Fruit fly (Drosophila melanogaster): ENCODE data around the gene CG12483.

CG12483 gene

dm6 chr3L:94062-94461, 4.1 kb downstream of the CG12483 start (continued):
- TF ChIP-seq CG3838 (GFP tag; optimal IDR thresholded peaks at IDR 0.05), result no peak
- no peak for TF ChIP-seq CG8290 (GFP tag; optimal IDR thresholded peaks at IDR 0.05)
- no peak for TF ChIP-seq CG8290 (tag; optimal IDR thresholded peaks at IDR 0.05)
- no peak for TF ChIP-seq HLHmδ (GFP tag; optimal IDR thresholded peaks at IDR 0.05)
- peak; percentile 63 for TF ChIP-seq vvl (GFP tag; IDR thresholded peaks at IDR 0.05)
- no peak for TF ChIP-seq CG11456 (GFP tag; IDR thresholded peaks at IDR 0.05)
- TF ChIP-seq CG10431 (GFP tag; optimal IDR thresholded peaks at IDR 0.05), result no peak
- TF ChIP-seq tgo (GFP tag; IDR thresholded peaks at IDR 0.05), result peak; percentile 57; the same call in 1 of the 3 replicates
- 0 out of 2 replicates have a peak, but pooled peaks have one; percentile 8 for TF ChIP-seq ap (GFP tag; IDR thresholded peaks at IDR 0.05)
- TF ChIP-seq dysf (GFP tag; IDR thresholded peaks at IDR 0.05), result peak; percentile 71; the same call in 2 of the 3 replicates
- peak; percentile 31 for TF ChIP-seq CG2712 (tag; optimal IDR thresholded peaks at IDR 0.05)
- peak; percentile 68 for TF ChIP-seq CG18599 (GFP tag; optimal IDR thresholded peaks at IDR 0.05)
- TF ChIP-seq unpg (GFP tag; optimal IDR thresholded peaks at IDR 0.05), result no peak
- no peak for TF ChIP-seq CG12219 (GFP tag; optimal IDR thresholded peaks at IDR 0.05)
- TF ChIP-seq CG6254 (GFP tag; optimal IDR thresholded peaks at IDR 0.05), result no peak
- TF ChIP-seq ATbp (GFP tag; optimal IDR thresholded peaks at IDR 0.05), result no peak
- TF ChIP-seq Dbx (GFP tag; IDR thresholded peaks at IDR 0.05), result 0 out of 3 replicates have a peak, but pooled peaks have one; percentile 21
- TF ChIP-seq CG30020 (tag; optimal IDR thresholded peaks at IDR 0.05), result no peak
- no peak for TF ChIP-seq HLH3B (GFP tag; IDR thresholded peaks at IDR 0.05)
- TF ChIP-seq CG18619 (GFP tag; optimal IDR thresholded peaks at IDR 0.05), result no peak
- TF ChIP-seq Gug (GFP tag; IDR thresholded peaks at IDR 0.05), result peak; percentile 50; the same call in 2 of the 4 replicates
- no peak for TF ChIP-seq disco-r (GFP tag; optimal IDR thresholded peaks at IDR 0.05)
- no peak for TF ChIP-seq abd-A (tag; optimal IDR thresholded peaks at IDR 0.05)
- TF ChIP-seq btn (GFP tag; optimal IDR thresholded peaks at IDR 0.05), result no peak
- no peak for TF ChIP-seq CTCF (GFP tag; optimal IDR thresholded peaks at IDR 0.05)
- no peak for TF ChIP-seq dati (GFP tag; IDR thresholded peaks at IDR 0.05)
- no peak for TF ChIP-seq CG10366 (GFP tag; IDR thresholded peaks at IDR 0.05)
- TF ChIP-seq hkb (optimal IDR thresholded peaks at IDR 0.05), result no peak
- TF ChIP-seq hkb (GFP tag; IDR thresholded peaks at IDR 0.05), result peak; percentile 57
- TF ChIP-seq GATAe (GFP tag; conservative IDR thresholded peaks at IDR 0.05), result no peak
- no peak for TF ChIP-seq CG14860 (GFP tag; IDR thresholded peaks at IDR 0.05; ENCODE audit: partially characterized antibody)
- no peak for TF ChIP-seq CG6813 (GFP tag; optimal IDR thresholded peaks at IDR 0.05)
- no peak for TF ChIP-seq tup (GFP tag; optimal IDR thresholded peaks at IDR 0.05)
- TF ChIP-seq ftz-f1 (GFP tag; optimal IDR thresholded peaks at IDR 0.05), result no peak
- TF ChIP-seq phol (tag; optimal IDR thresholded peaks at IDR 0.05), result peak; percentile 5
- TF ChIP-seq run (tag; optimal IDR thresholded peaks at IDR 0.05), result no peak
- TF ChIP-seq CG10147 (GFP tag; optimal IDR thresholded peaks at IDR 0.05), result no peak
- no peak for TF ChIP-seq fru (optimal IDR thresholded peaks at IDR 0.05)
- peak; percentile 39 for TF ChIP-seq grau (tag; optimal IDR thresholded peaks at IDR 0.05)
- no peak for TF ChIP-seq CG6765 (GFP tag; optimal IDR thresholded peaks at IDR 0.05)
- TF ChIP-seq CG10543 (GFP tag; optimal IDR thresholded peaks at IDR 0.05), result no peak
- TF ChIP-seq CG4424 (GFP tag; optimal IDR thresholded peaks at IDR 0.05), result no peak
- TF ChIP-seq CG7839 (tag; optimal IDR thresholded peaks at IDR 0.05), result peak; percentile 36
- TF ChIP-seq CG14050 (GFP tag; IDR thresholded peaks at IDR 0.05), result no peak
- TF ChIP-seq sim (GFP tag; IDR thresholded peaks at IDR 0.05), result no peak
- TF ChIP-seq CG1529 (GFP tag; optimal IDR thresholded peaks at IDR 0.05), result no peak
- no peak for TF ChIP-seq h (optimal IDR thresholded peaks at IDR 0.05)
- TF ChIP-seq CG8388 (GFP tag; optimal IDR thresholded peaks at IDR 0.05), result no peak
- peak; percentile 60 for TF ChIP-seq CG6689 (GFP tag; IDR thresholded peaks at IDR 0.05)
- TF ChIP-seq H2.0 (GFP tag; IDR thresholded peaks at IDR 0.05), result no peak
- no peak for TF ChIP-seq lbe (GFP tag; optimal IDR thresholded peaks at IDR 0.05)
- TF ChIP-seq CG12769 (tag; optimal IDR thresholded peaks at IDR 0.05), result peak; percentile 51
- no peak for TF ChIP-seq CG15696 (tag; optimal IDR thresholded peaks at IDR 0.05)

All from whole organism, embryonic.